Worm (Caenorhabditis elegans) whole organism, mixed stage, embryonic: ENCODE measurements around the gene C39D10.8.
A peak's percentile ranks its signal among the peaks of the same experiment; 100 is the strongest.

Experiments used
- M03D4.4 ChIP-seq: sonication (generic microtip); optimal IDR thresholded peaks from 2 replicates; lab custom pipeline; 2017; ENCODE audit warnings: mild to moderate bottlenecking, missing genetic modification characterization, missing compliant biosample characterization
- bed-3 ChIP-seq: fragments of 200-800 bp; sonication (Bioruptor generic); optimal IDR thresholded peaks from 3 replicates; lab custom pipeline; 2018; ENCODE audit warnings: mild to moderate bottlenecking, missing genetic modification characterization, moderate library complexity, missing compliant biosample characterization
- blmp-1 ChIP-seq: fragments of 150-350 bp; optimal IDR thresholded peaks from 2 replicates; lab custom pipeline; 2014; ENCODE audit warnings: missing biosample characterization, missing genetic modification characterization
- ceh-39 ChIP-seq: fragments of 150-350 bp; optimal IDR thresholded peaks from 2 replicates; lab custom pipeline; 2014; ENCODE audit warnings: missing biosample characterization, missing genetic modification characterization
- ceh-83 ChIP-seq: fragments of 200-800 bp; sonication (Bioruptor generic); optimal IDR thresholded peaks from 2 replicates; lab custom pipeline; 2018; ENCODE audit warnings: mild to moderate bottlenecking, missing genetic modification characterization, missing compliant biosample characterization
- ces-1 ChIP-seq: fragments of 150-350 bp; optimal IDR thresholded peaks from 2 replicates; lab custom pipeline; 2014; ENCODE audit warnings: missing biosample characterization, missing genetic modification reagents, missing genetic modification characterization
- cnd-1 ChIP-seq: fragments of 200-800 bp; sonication (Bioruptor generic); optimal IDR thresholded peaks from 2 replicates; lab custom pipeline; 2018; ENCODE audit warnings: mild to moderate bottlenecking, missing genetic modification characterization, missing compliant biosample characterization
- drap-1 ChIP-seq: fragments of 200-800 bp; sonication (Bioruptor generic); optimal IDR thresholded peaks from 3 replicates; lab custom pipeline; 2018; ENCODE audit warnings: mild to moderate bottlenecking, missing genetic modification characterization, missing compliant biosample characterization
- elt-1 ChIP-seq: sonication (generic microtip); optimal IDR thresholded peaks from 2 replicates; lab custom pipeline; 2017; ENCODE audit warnings: missing genetic modification characterization, mild to moderate bottlenecking, missing compliant biosample characterization, antibody characterized with exemption, moderate library complexity, borderline replicate concordance; ENCODE audit not compliant: insufficient read depth
- elt-3 ChIP-seq: fragments of 150-350 bp; optimal IDR thresholded peaks from 2 replicates; lab custom pipeline; 2014; ENCODE audit warnings: missing biosample characterization, missing genetic modification characterization
- flh-1 ChIP-seq: fragments of 200-800 bp; sonication (Bioruptor generic); optimal IDR thresholded peaks from 2 replicates; lab custom pipeline; 2018; ENCODE audit warnings: mild to moderate bottlenecking, missing genetic modification characterization, moderate library complexity, missing compliant biosample characterization
- lin-13 ChIP-seq: fragments of 150-350 bp; optimal IDR thresholded peaks from 2 replicates; lab custom pipeline; 2014; ENCODE audit warnings: missing biosample characterization, missing genetic modification characterization
- lin-32 ChIP-seq: fragments of 200-800 bp; sonication (Bioruptor generic); optimal IDR thresholded peaks from 2 replicates; lab custom pipeline; 2018; ENCODE audit warnings: mild to moderate bottlenecking, missing genetic modification characterization, missing compliant biosample characterization
- lsy-2 ChIP-seq: fragments of 150-350 bp; optimal IDR thresholded peaks from 2 replicates; lab custom pipeline; 2014; ENCODE audit warnings: missing biosample characterization, missing genetic modification characterization
- mab-5 ChIP-seq: fragments of 150-350 bp; optimal IDR thresholded peaks from 2 replicates; lab custom pipeline; 2014; ENCODE audit warnings: missing biosample characterization, missing genetic modification characterization
- mls-2 ChIP-seq: sonication (generic microtip); optimal IDR thresholded peaks from 2 replicates; lab custom pipeline; 2016; ENCODE audit warnings: mild to moderate bottlenecking, missing genetic modification characterization, moderate library complexity, missing compliant biosample characterization
- nhr-2 ChIP-seq: fragments of 150-350 bp; optimal IDR thresholded peaks from 2 replicates; lab custom pipeline; 2014; ENCODE audit warnings: missing biosample characterization, missing genetic modification characterization
- nhr-237 ChIP-seq: fragments of 150-350 bp; optimal IDR thresholded peaks from 2 replicates; lab custom pipeline; 2014; ENCODE audit warnings: missing biosample characterization, missing genetic modification characterization
- nhr-28 ChIP-seq: fragments of 150-350 bp; optimal IDR thresholded peaks from 2 replicates; lab custom pipeline; 2014; ENCODE audit warnings: missing biosample characterization, missing genetic modification characterization
- pha-4 ChIP-seq: fragments of 150-350 bp; optimal IDR thresholded peaks from 2 replicates; lab custom pipeline; 2018; ENCODE audit warnings: missing biosample characterization, missing genetic modification reagents, missing genetic modification characterization
- snpc-4 ChIP-seq: fragments of 150-350 bp; optimal IDR thresholded peaks from 2 replicates; lab custom pipeline; 2014; ENCODE audit warnings: missing biosample characterization, missing genetic modification characterization
- sptf-1 ChIP-seq: sonication (generic microtip); optimal IDR thresholded peaks from 2 replicates; lab custom pipeline; 2017; ENCODE audit warnings: mild to moderate bottlenecking, missing genetic modification characterization, moderate library complexity, missing compliant biosample characterization
- tbx-8 ChIP-seq: fragments of 200-800 bp; sonication (Bioruptor generic); optimal IDR thresholded peaks from 2 replicates; lab custom pipeline; 2018; ENCODE audit warnings: mild to moderate bottlenecking, missing genetic modification characterization, moderate library complexity, missing compliant biosample characterization
- unc-120 ChIP-seq: sonication (generic microtip); optimal IDR thresholded peaks from 2 replicates; lab custom pipeline; 2017; ENCODE audit warnings: missing genetic modification characterization, missing compliant biosample characterization; ENCODE audit not compliant: poor library complexity, severe bottlenecking
- unc-39 ChIP-seq: fragments of 150-350 bp; optimal IDR thresholded peaks from 2 replicates; lab custom pipeline; 2014; ENCODE audit warnings: missing biosample characterization, missing genetic modification characterization
- unc-62 ChIP-seq: fragments of 150-350 bp; optimal IDR thresholded peaks from 2 replicates; lab custom pipeline; 2014; ENCODE audit warnings: missing biosample characterization, missing genetic modification reagents, missing genetic modification characterization
- zip-8 ChIP-seq: fragments of 150-350 bp; optimal IDR thresholded peaks from 2 replicates; lab custom pipeline; 2014; ENCODE audit warnings: missing biosample characterization, missing genetic modification characterization
- ztf-11 ChIP-seq: fragments of 150-350 bp; optimal IDR thresholded peaks from 2 replicates; lab custom pipeline; 2014; ENCODE audit warnings: missing biosample characterization, missing genetic modification characterization

Gene C39D10.8

DNA sequence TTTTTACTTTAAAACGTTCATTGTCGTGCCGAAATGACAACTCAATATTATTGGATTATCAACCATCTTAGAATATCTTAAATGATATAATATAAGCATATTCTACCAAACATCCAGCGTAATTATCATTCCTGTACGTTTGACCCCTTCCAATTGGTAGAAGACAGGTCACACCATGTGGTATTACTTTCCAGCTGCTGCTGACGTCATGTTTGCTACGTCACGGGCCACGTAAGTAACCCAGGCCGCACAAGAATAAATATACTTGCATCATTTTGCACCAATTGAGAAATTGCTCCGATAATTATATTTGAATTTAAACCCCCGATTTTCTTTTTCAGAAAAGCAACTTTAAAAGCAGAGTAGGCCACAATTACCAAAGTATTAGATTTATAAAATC, 34.9 kb upstream of the C39D10.8 start:
- no peak for TF ChIP-seq snpc-4
- no peak for TF ChIP-seq ces-1 (GFP tag; lab: Kevin White, UChicago)
- TF ChIP-seq zip-8 (tag; lab: Kevin White, UChicago), result peak; percentile 58
- TF ChIP-seq nhr-2 (tag; lab: Kevin White, UChicago), result peak; percentile 93
- no peak for TF ChIP-seq unc-120 (tag; lab: Kevin White, UChicago)

DNA sequence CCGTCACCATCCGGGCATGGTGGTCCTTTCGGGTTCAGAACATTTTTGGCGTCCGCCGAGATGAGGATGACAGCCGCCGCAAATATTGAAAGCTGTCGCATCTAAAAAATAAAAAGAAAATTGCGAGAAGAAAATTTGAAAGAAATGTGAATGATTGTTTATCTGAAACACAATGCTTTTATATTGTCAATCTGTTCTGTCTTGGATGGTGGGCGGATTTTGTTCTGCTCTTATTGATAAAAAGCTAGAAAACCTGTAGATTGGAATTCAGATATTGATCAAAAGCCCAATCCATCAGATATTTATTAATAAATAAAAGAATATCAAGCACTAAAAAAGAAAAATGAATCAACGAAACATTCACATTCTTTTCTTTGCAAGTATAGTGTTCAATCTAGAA, 33.1 kb upstream of the C39D10.8 start, which contains the start of gene C39D10.7:
TSS of gene C39D10.7 (minus strand) at position 101 of the 400 bp plus-strand sequence.
- TF ChIP-seq unc-39 (tag; lab: Kevin White, UChicago) (no peak), elt-1 (tag; lab: Kevin White, UChicago) (no peak), blmp-1 (tag; lab: Kevin White, UChicago) (no peak), snpc-4 (no peak)

DNA sequence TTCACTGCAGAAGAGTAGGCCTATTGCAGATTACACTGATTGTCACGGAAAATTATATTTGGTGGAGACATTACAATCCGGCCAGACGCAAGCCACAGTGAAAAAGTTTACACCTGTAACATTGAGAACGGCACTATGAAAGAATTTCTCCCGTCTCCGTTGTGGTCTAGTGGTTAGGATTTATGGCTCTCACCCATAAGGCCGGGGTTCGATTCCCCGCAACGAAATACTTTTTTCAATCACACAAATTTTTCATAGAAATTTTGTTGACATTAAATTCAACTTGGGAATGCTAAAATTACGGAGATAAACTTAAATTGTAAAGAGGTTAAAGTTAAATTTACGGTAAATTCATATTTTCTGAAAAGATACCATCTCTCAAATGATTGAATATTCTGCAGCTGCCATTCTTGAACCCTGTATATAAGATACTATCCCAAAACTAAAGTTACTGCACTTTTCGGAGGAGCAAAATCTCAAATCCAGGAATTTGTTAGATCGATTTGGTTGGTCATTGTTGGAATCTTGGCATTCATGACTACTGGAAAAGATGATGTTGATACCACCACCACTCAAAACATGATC, 25.8 kb upstream of the C39D10.8 start, which contains the start of gene C39D10.1:
TSS of gene C39D10.1 (plus strand) at position 535 of the 585 bp plus-strand sequence.
- no peak for TF ChIP-seq ceh-39 (tag; lab: Kevin White, UChicago)
- TF ChIP-seq lsy-2 (tag; lab: Kevin White, UChicago), result no peak
- TF ChIP-seq nhr-237, result no peak

DNA sequence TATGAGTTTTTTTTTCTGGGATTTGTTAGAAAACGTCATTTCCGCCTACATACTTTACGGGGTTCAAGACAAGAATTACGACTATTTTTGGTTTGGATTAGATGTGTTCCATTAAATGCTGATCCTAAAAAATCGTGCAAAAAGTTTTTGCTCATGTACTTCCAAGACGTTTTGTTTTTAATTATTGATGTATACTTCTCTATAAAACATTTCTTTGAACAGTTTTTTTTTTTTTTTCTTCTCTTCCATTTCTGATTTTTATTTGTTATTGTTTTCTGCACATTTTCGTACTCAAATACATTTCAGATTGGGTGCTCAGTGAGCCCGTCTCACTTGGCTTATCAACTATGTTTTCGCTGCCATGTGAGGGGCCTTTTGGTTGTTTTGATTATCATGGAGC, 22.2 kb upstream of the C39D10.8 start, which contains the start of gene C39D10.11:
TSS of gene C39D10.11 (plus strand) at position 301 of the 400 bp plus-strand sequence.
- TF ChIP-seq nhr-28 (tag; lab: Kevin White, UChicago), result no peak
- TF ChIP-seq lin-32 (GFP tag; lab: Kevin White, UChicago), result no peak
- no peak for TF ChIP-seq unc-62 (GFP tag; lab: Kevin White, UChicago)
- TF ChIP-seq mab-5 (tag; lab: Kevin White, UChicago), result no peak
- no peak for TF ChIP-seq drap-1 (GFP tag; lab: Kevin White, UChicago)
- TF ChIP-seq elt-3 (tag; lab: Kevin White, UChicago), result no peak
- TF ChIP-seq nhr-2 (tag; lab: Kevin White, UChicago), result no peak
- TF ChIP-seq ceh-83, result no peak
- TF ChIP-seq nhr-237, result no peak
- no peak for TF ChIP-seq flh-1
- TF ChIP-seq tbx-8 (GFP tag; lab: Kevin White, UChicago), result no peak
- TF ChIP-seq elt-1 (tag; lab: Kevin White, UChicago), result no peak
- no peak for TF ChIP-seq cnd-1 (tag; lab: Kevin White, UChicago)
- no peak for TF ChIP-seq ztf-11
- TF ChIP-seq unc-39 (tag; lab: Kevin White, UChicago), result no peak
- TF ChIP-seq M03D4.4 (tag; lab: Kevin White, UChicago), result no peak
- TF ChIP-seq bed-3 (GFP tag; lab: Kevin White, UChicago), result no peak

DNA sequence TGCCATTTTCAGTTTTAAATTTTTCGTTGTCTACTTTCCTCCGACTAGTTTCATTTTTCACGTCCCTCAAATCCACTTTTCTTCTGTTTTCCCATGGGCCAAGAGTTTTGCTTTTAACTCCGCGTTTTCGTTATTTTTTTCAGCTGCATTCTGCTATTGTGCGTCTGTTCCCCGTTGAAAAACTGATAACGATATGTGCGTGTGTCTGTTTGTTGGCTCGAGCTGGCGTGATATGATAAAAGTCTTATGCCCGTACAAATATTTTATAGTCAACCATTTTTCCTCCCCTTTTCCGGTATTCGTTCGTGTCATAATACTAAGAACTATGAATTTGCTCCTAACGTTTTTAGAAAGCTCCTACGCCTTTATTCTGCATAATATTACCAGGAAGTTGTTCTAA, 21.1 kb upstream of the C39D10.8 start:
- TF ChIP-seq elt-1 (tag; lab: Kevin White, UChicago) (no peak), zip-8 (tag; lab: Kevin White, UChicago) (no peak), tbx-8 (GFP tag; lab: Kevin White, UChicago) (no peak), snpc-4 (no peak), lin-32 (GFP tag; lab: Kevin White, UChicago) (no peak), unc-39 (tag; lab: Kevin White, UChicago) (no peak), ztf-11 (no peak), ceh-39 (tag; lab: Kevin White, UChicago) (no peak), sptf-1 (tag; lab: Kevin White, UChicago) (no peak), mls-2 (tag; lab: Kevin White, UChicago) (no peak), ces-1 (GFP tag; lab: Kevin White, UChicago) (no peak), bed-3 (GFP tag; lab: Kevin White, UChicago) (no peak), unc-120 (tag; lab: Kevin White, UChicago) (no peak), pha-4 (tag; lab: Kevin White, UChicago) (no peak), lin-13 (tag; lab: Kevin White, UChicago) (no peak), blmp-1 (tag; lab: Kevin White, UChicago) (no peak)
- TF ChIP-seq, all 35 proteins: peak for 0

DNA sequence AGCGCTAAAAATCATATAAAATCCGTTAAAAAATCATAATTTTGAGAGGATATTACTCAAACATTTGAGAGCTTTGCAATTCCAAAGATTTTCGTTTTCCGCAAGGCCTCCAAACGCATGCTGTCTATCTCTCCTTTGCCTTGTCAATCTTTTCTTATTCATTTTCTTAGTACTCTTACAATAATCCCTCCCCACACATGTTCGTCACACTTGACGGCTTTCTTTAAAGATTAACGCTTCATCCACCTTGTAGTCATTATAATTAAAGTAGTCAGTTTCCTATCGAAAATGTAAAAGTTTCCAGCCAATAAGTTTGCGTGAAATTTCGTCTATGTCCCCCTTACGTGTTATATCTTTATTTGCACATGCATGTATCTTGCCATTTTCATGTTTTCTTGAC, 19.4 kb upstream of the C39D10.8 start:
- TF ChIP-seq tbx-8 (GFP tag; lab: Kevin White, UChicago), result no peak
- TF ChIP-seq M03D4.4 (tag; lab: Kevin White, UChicago), result no peak
- TF ChIP-seq ceh-83, result no peak
- TF ChIP-seq, all 35 proteins: peak for 0
